Fruit fly (Drosophila melanogaster) whole organism, embryonic: Measurements from ENCODE around the gene CG13126.

ENCODE experiments used
- Ada2b ChIP-seq: fragments of 200-800 bp; sonication (Bioruptor generic); IDR thresholded peaks from 2 replicates; pipeline ENCODE4 v1.3.6; 2022; ENCODE audit warnings: missing biosample characterization, missing genetic modification characterization
- Awh ChIP-seq: fragments of 200-800 bp; sonication (Bioruptor generic); IDR thresholded peaks from 2 replicates; pipeline ENCODE4, ENCODE4 v1.3.6; 2022; ENCODE audit warnings: missing biosample characterization, missing genetic modification characterization
- Bdp1 ChIP-seq: fragments of 200-800 bp; sonication (Bioruptor generic); optimal IDR thresholded peaks from 3 replicates; lab custom pipeline; 2016; ENCODE audit warnings: missing biosample characterization, missing genetic modification characterization
- CG10462 ChIP-seq: fragments of 200-800 bp; sonication (Bioruptor generic); optimal IDR thresholded peaks from 2 replicates; lab custom pipeline; 2016; ENCODE audit warnings: missing biosample characterization, missing genetic modification characterization
- CG10959 ChIP-seq: fragments of 200-800 bp; sonication (Bioruptor generic); IDR thresholded peaks from 2 replicates; pipeline ENCODE4 v1.3.6; 2022; ENCODE audit warnings: missing biosample characterization, missing genetic modification characterization
- CG11085 ChIP-seq: fragments of 200-800 bp; sonication (Bioruptor generic); IDR thresholded peaks from 2 replicates; pipeline ENCODE4 v1.3.6; 2022; ENCODE audit warnings: missing biosample characterization, missing genetic modification characterization
- CG12659 ChIP-seq: fragments of 200-800 bp; sonication (Bioruptor generic); optimal IDR thresholded peaks from 3 replicates; lab custom pipeline; 2017; ENCODE audit warnings: mild to moderate bottlenecking, missing biosample characterization, missing genetic modification reagents, missing genetic modification characterization
- CG13123 ChIP-seq: fragments of 200-800 bp; sonication (Bioruptor generic); optimal IDR thresholded peaks from 2 replicates; lab custom pipeline; 2016; ENCODE audit warnings: missing biosample characterization, missing genetic modification characterization
- CG15601 ChIP-seq: fragments of 200-800 bp; sonication (Bioruptor generic); optimal IDR thresholded peaks from 3 replicates; lab custom pipeline; 2019; ENCODE audit warnings: missing biosample characterization, mild to moderate bottlenecking, missing genetic modification characterization, moderate library complexity
- CG17186 ChIP-seq: fragments of 200-800 bp; sonication (Bioruptor generic); optimal IDR thresholded peaks from 3 replicates; lab custom pipeline; 2017; ENCODE audit warnings: missing biosample characterization, missing genetic modification reagents, missing genetic modification characterization
- CG2678 ChIP-seq: fragments of 200-800 bp; sonication (Bioruptor generic); optimal IDR thresholded peaks from 3 replicates; lab custom pipeline; 2019; ENCODE audit warnings: missing biosample characterization, mild to moderate bottlenecking, missing genetic modification characterization, moderate library complexity
- CG2712 ChIP-seq: fragments of 200-800 bp; optimal IDR thresholded peaks from 3 replicates; lab custom pipeline; 2019; ENCODE audit warnings: missing biosample characterization, mild to moderate bottlenecking, missing genetic modification characterization, moderate library complexity
- CG30403 ChIP-seq: fragments of 200-800 bp; sonication (Bioruptor generic); optimal IDR thresholded peaks from 3 replicates; lab custom pipeline; 2016; ENCODE audit warnings: missing biosample characterization, missing genetic modification characterization
- CG3163 ChIP-seq: fragments of 200-800 bp; sonication (Bioruptor generic); optimal IDR thresholded peaks from 3 replicates; lab custom pipeline; 2016; ENCODE audit warnings: missing biosample characterization, missing genetic modification characterization
- CG34422 ChIP-seq: fragments of 200-800 bp; sonication (Bioruptor generic); IDR thresholded peaks from 3 replicates; pipeline ENCODE4 v1.3.6; 2022; ENCODE audit warnings: missing biosample characterization, missing genetic modification characterization
- CG42726 ChIP-seq: fragments of 200-800 bp; sonication (Bioruptor generic); IDR thresholded peaks from 2 replicates; pipeline ENCODE4 v1.3.6; 2022; ENCODE audit warnings: missing biosample characterization, missing genetic modification characterization; ENCODE audit not compliant: partially characterized antibody
- CG4424 ChIP-seq: fragments of 200-800 bp; sonication (Bioruptor generic); optimal IDR thresholded peaks from 3 replicates; lab custom pipeline; 2016; ENCODE audit warnings: missing biosample characterization, missing genetic modification characterization
- CG4820 ChIP-seq: fragments of 200-800 bp; sonication (Bioruptor generic); optimal IDR thresholded peaks from 3 replicates; lab custom pipeline; 2016; ENCODE audit warnings: missing biosample characterization, missing genetic modification characterization
- CG5953 ChIP-seq: fragments of 200-800 bp; sonication (Bioruptor generic); IDR thresholded peaks from 2 replicates; pipeline ENCODE4 v1.3.6; 2022; ENCODE audit warnings: missing biosample characterization, missing genetic modification characterization
- CG6254 ChIP-seq: fragments of 200-800 bp; sonication (Bioruptor generic); optimal IDR thresholded peaks from 3 replicates; lab custom pipeline; 2017; ENCODE audit warnings: mild to moderate bottlenecking, missing biosample characterization, missing genetic modification reagents, missing genetic modification characterization
- CG6272 ChIP-seq: fragments of 200-800 bp; sonication (Bioruptor generic); IDR thresholded peaks from 2 replicates; pipeline ENCODE4 v1.3.6; 2022; ENCODE audit warnings: missing biosample characterization, missing genetic modification characterization
- Camta ChIP-seq: fragments of 200-800 bp; sonication (Bioruptor generic); optimal IDR thresholded peaks from 2 replicates; lab custom pipeline; 2016; ENCODE audit warnings: missing biosample characterization, missing genetic modification characterization
- CrebB ChIP-seq: fragments of 200-800 bp; sonication (Bioruptor generic); optimal IDR thresholded peaks from 3 replicates; lab custom pipeline; 2018; ENCODE audit warnings: missing biosample characterization, mild to moderate bottlenecking, missing genetic modification characterization
- Deaf1 ChIP-seq: fragments of 200-800 bp; optimal IDR thresholded peaks from 3 replicates; lab custom pipeline; 2019; ENCODE audit warnings: missing biosample characterization, mild to moderate bottlenecking, missing genetic modification characterization, moderate library complexity
- Fer2 ChIP-seq: fragments of 200-800 bp; sonication (Bioruptor generic); optimal IDR thresholded peaks from 2 replicates; lab custom pipeline; 2018; ENCODE audit warnings: missing biosample characterization, mild to moderate bottlenecking, missing genetic modification characterization, moderate library complexity
- Gsc ChIP-seq: fragments of 200-800 bp; sonication (Bioruptor generic); IDR thresholded peaks from 2 replicates; pipeline ENCODE4 v1.3.6; 2022; ENCODE audit warnings: missing biosample characterization, missing genetic modification characterization
- Gug ChIP-seq: fragments of 200-800 bp; sonication (Bioruptor generic); IDR thresholded peaks from 4 replicates; pipeline ENCODE4 v1.3.6; 2022; ENCODE audit warnings: missing biosample characterization, missing genetic modification characterization
- Hand ChIP-seq: fragments of 200-800 bp; sonication (Bioruptor generic); optimal IDR thresholded peaks from 2 replicates; lab custom pipeline; 2017; ENCODE audit warnings: mild to moderate bottlenecking, missing biosample characterization, missing genetic modification reagents, missing genetic modification characterization
- HmgD ChIP-seq: fragments of 200-800 bp; sonication (Bioruptor generic); optimal IDR thresholded peaks from 3 replicates; lab custom pipeline; 2016; ENCODE audit warnings: missing biosample characterization, missing genetic modification characterization
- HmgZ ChIP-seq: fragments of 200-800 bp; sonication (Bioruptor generic); optimal IDR thresholded peaks from 2 replicates; lab custom pipeline; 2018; ENCODE audit warnings: missing biosample characterization, mild to moderate bottlenecking, missing genetic modification characterization
- Mad ChIP-seq: fragments of 200-800 bp; sonication (Bioruptor generic); optimal IDR thresholded peaks from 2 replicates; lab custom pipeline; 2016; ENCODE audit warnings: missing biosample characterization, missing genetic modification characterization
- Sox102F ChIP-seq: fragments of 200-800 bp; sonication (Bioruptor generic); optimal IDR thresholded peaks from 2 replicates; lab custom pipeline; 2018; ENCODE audit warnings: missing biosample characterization, mild to moderate bottlenecking, missing genetic modification characterization, moderate library complexity
- Sry-β ChIP-seq: fragments of 200-800 bp; sonication (Bioruptor generic); optimal IDR thresholded peaks from 2 replicates; lab custom pipeline; 2018; ENCODE audit warnings: missing biosample characterization, mild to moderate bottlenecking, missing genetic modification characterization, moderate library complexity
- Taf1 ChIP-seq: fragments of 200-800 bp; sonication (Bioruptor generic); IDR thresholded peaks from 2 replicates; pipeline ENCODE4 v1.3.6; 2022; ENCODE audit warnings: missing biosample characterization, missing genetic modification characterization
- al ChIP-seq: fragments of 200-800 bp; sonication (Bioruptor generic); IDR thresholded peaks from 2 replicates; pipeline ENCODE4 v1.3.6; 2022; ENCODE audit warnings: missing biosample characterization, missing genetic modification characterization
- br ChIP-seq: fragments of >200 bp; optimal IDR thresholded peaks from 2 replicates; lab custom pipeline; 2017
- dmrt11E ChIP-seq: fragments of 200-800 bp; sonication (Bioruptor generic); optimal IDR thresholded peaks from 3 replicates; lab custom pipeline; 2018; ENCODE audit warnings: missing biosample characterization, mild to moderate bottlenecking, missing genetic modification characterization, moderate library complexity
- dmrt99B ChIP-seq: fragments of 200-800 bp; sonication (Bioruptor generic); optimal IDR thresholded peaks from 2 replicates; lab custom pipeline; 2018; ENCODE audit warnings: missing biosample characterization, mild to moderate bottlenecking, missing genetic modification characterization, moderate library complexity
- dysf ChIP-seq: fragments of 200-800 bp; sonication (Bioruptor generic); IDR thresholded peaks from 3 replicates; pipeline ENCODE4 v1.3.6; 2022; ENCODE audit warnings: missing biosample characterization, missing genetic modification characterization
- fd96Cb ChIP-seq: fragments of 200-800 bp; sonication (Bioruptor generic); optimal IDR thresholded peaks from 2 replicates; lab custom pipeline; 2018; ENCODE audit warnings: missing biosample characterization, mild to moderate bottlenecking, missing genetic modification characterization, moderate library complexity
- fru ChIP-seq: fragments of >200 bp; optimal IDR thresholded peaks from 2 replicates; lab custom pipeline; 2017
- gem ChIP-seq: fragments of 200-800 bp; sonication (Bioruptor generic); optimal IDR thresholded peaks from 2 replicates; lab custom pipeline; 2019; ENCODE audit warnings: missing biosample characterization, mild to moderate bottlenecking, missing genetic modification characterization, moderate library complexity
- hkb ChIP-seq, 2 experiments: fragments of 200-800 bp in 1 of 2; fragments of >200 bp in 1 of 2; sonication (Bioruptor generic) in 1 of 2; IDR thresholded peaks in 1 of 2; optimal IDR thresholded peaks in 1 of 2; 2 replicates each; pipeline versions ENCODE4 v1.3.6 to Lab custom; 2017 to 2022; ENCODE audit warnings: missing biosample characterization in 1 of 2, missing genetic modification characterization in 1 of 2
- ind ChIP-seq: fragments of 200-800 bp; sonication (Bioruptor generic); optimal IDR thresholded peaks from 3 replicates; lab custom pipeline; 2016; ENCODE audit warnings: missing biosample characterization, missing genetic modification characterization
- knrl ChIP-seq: fragments of 200-800 bp; sonication (Bioruptor generic); IDR thresholded peaks from 3 replicates; pipeline ENCODE4 v1.3.6; 2022; ENCODE audit warnings: missing biosample characterization, missing genetic modification characterization; ENCODE audit not compliant: partially characterized antibody
- mld ChIP-seq: fragments of 200-800 bp; sonication (Bioruptor generic); IDR thresholded peaks from 3 replicates; pipeline ENCODE4 v1.3.6; 2022; ENCODE audit warnings: missing biosample characterization, missing genetic modification characterization; ENCODE audit not compliant: partially characterized antibody
- nerfin-1 ChIP-seq: fragments of 200-800 bp; sonication (Bioruptor generic); optimal IDR thresholded peaks from 3 replicates; lab custom pipeline; 2019; ENCODE audit warnings: missing biosample characterization, mild to moderate bottlenecking, missing genetic modification characterization, moderate library complexity
- scrt ChIP-seq: fragments of 200-800 bp; sonication (Bioruptor generic); optimal IDR thresholded peaks from 2 replicates; lab custom pipeline; 2018; ENCODE audit warnings: missing biosample characterization, mild to moderate bottlenecking, missing genetic modification characterization, moderate library complexity
- shn ChIP-seq: fragments of 200-800 bp; sonication (Bioruptor generic); optimal IDR thresholded peaks from 3 replicates; lab custom pipeline; 2016; ENCODE audit warnings: missing biosample characterization, missing genetic modification characterization
- zen ChIP-seq: fragments of 200-800 bp; sonication (Bioruptor generic); optimal IDR thresholded peaks from 3 replicates; lab custom pipeline; 2018; ENCODE audit warnings: missing biosample characterization, mild to moderate bottlenecking, missing genetic modification characterization, moderate library complexity

CG13126 gene

dm6 chr2L:10003593-10003992 is 49.6 kb upstream of the CG13126 start, which contains the start of gene Ndf (continued):
- TF ChIP-seq gem (peak; percentile 65), zen (tag; lab: Kevin White, UChicago) (peak; percentile 59), CG12659 (peak; percentile 85), CG2712 (tag; lab: Kevin White, UChicago) (peak; percentile 75), Gsc (GFP tag; lab: Robert Waterston, UW) (no peak), Sry-β (peak; percentile 18), knrl (GFP tag; lab: Robert Waterston, UW) (peak; percentile 79), CG3163 (GFP tag; lab: Kevin White, UChicago) (no peak), al (peak; percentile 57), Deaf1 (tag; lab: Kevin White, UChicago) (peak; percentile 23), Taf1 (GFP tag; lab: Robert Waterston, UW) (no peak), CG10959 (0 out of 2 replicates have a peak, but pooled peaks have one; percentile 24), Camta (GFP tag; lab: Kevin White, UChicago) (peak; percentile 47), ind (peak; percentile 66), dysf (GFP tag; lab: Robert Waterston, UW) (peak; percentile 67), Mad (GFP tag; lab: Kevin White, UChicago) (peak; percentile 60), shn (GFP tag; lab: Kevin White, UChicago) (peak; percentile 59), CG5953 (GFP tag; lab: Robert Waterston, UW) (0 out of 2 replicates have a peak, but pooled peaks have one; percentile 9), CG2678 (tag; lab: Kevin White, UChicago) (peak; percentile 64), dmrt99B (tag; lab: Kevin White, UChicago) (peak; percentile 43), Ada2b (GFP tag; lab: Robert Waterston, UW) (peak; percentile 42; the same call in 1 of the 2 replicates), CG15601 (tag; lab: Kevin White, UChicago) (peak; percentile 33), CG6254 (GFP tag; lab: Kevin White, UChicago) (peak; percentile 7), CG11085 (GFP tag; lab: Robert Waterston, UW) (peak; percentile 67), Sox102F (GFP tag; lab: Kevin White, UChicago) (no peak), Bdp1 (GFP tag; lab: Kevin White, UChicago) (peak; percentile 45), nerfin-1 (peak; percentile 8), fru (lab: Kevin White, UChicago) (no peak), CG4820 (GFP tag; lab: Kevin White, UChicago) (peak; percentile 65), CG42726 (GFP tag; lab: Robert Waterston, UW) (peak; percentile 89), hkb (optimal IDR thresholded peaks at IDR 0.05; lab: Kevin White, UChicago) (no peak), hkb (GFP tag; IDR thresholded peaks at IDR 0.05; lab: Robert Waterston, UW) (peak; percentile 18; the same call in 1 of the 2 replicates), HmgZ (tag; lab: Kevin White, UChicago) (peak; percentile 79), CG10462 (no peak), CG30403 (GFP tag; lab: Kevin White, UChicago) (peak; percentile 71), CrebB (tag; lab: Kevin White, UChicago) (peak; percentile 66), CG17186 (GFP tag; lab: Kevin White, UChicago) (peak; percentile 76), Awh (GFP tag; lab: Robert Waterston, UW) (0 out of 2 replicates have a peak, but pooled peaks have one; percentile 8), Hand (no peak), CG13123 (GFP tag; lab: Kevin White, UChicago) (peak; percentile 3), HmgD (peak; percentile 8), scrt (GFP tag; lab: Kevin White, UChicago) (peak; percentile 26), br (lab: Kevin White, UChicago) (no peak), Gug (GFP tag; lab: Robert Waterston, UW) (peak; percentile 62; the same call in 1 of the 4 replicates), Fer2 (tag; lab: Kevin White, UChicago) (no peak), CG6272 (peak; percentile 59), CG4424 (GFP tag; lab: Kevin White, UChicago) (peak; percentile 76), CG34422 (GFP tag; lab: Robert Waterston, UW) (peak; percentile 78), mld (GFP tag; lab: Robert Waterston, UW) (peak; percentile 63; the same call in 1 of the 3 replicates), fd96Cb (tag; lab: Kevin White, UChicago) (peak; percentile 21), dmrt11E (tag; lab: Kevin White, UChicago) (peak; percentile 48)
